Fruit fly (Drosophila melanogaster) whole organism: Measurements from ENCODE around the gene CG9933.

Experiments used
- CG8478 ChIP-seq: fragments of >200 bp; optimal IDR thresholded peaks from 2 replicates; lab custom pipeline; 2018; ENCODE audit warnings: inconsistent platforms
- pan ChIP-seq: fragments of >200 bp; optimal IDR thresholded peaks from 2 replicates; lab custom pipeline; 2017
- psq ChIP-seq: fragments of >200 bp; optimal IDR thresholded peaks from 2 replicates; lab custom pipeline; 2017

- no peak for TF ChIP-seq pan
- no peak for TF ChIP-seq CG8478 (lab: Kevin White, UChicago)
- TF ChIP-seq psq (lab: Kevin White, UChicago): no peak
Measured at dm6 chr2L:12975367-12975655, 45.8 kb downstream of the CG9933 start.
